Worm (Caenorhabditis elegans): Measurements from ENCODE around the gene acdh-2.

DNA sequence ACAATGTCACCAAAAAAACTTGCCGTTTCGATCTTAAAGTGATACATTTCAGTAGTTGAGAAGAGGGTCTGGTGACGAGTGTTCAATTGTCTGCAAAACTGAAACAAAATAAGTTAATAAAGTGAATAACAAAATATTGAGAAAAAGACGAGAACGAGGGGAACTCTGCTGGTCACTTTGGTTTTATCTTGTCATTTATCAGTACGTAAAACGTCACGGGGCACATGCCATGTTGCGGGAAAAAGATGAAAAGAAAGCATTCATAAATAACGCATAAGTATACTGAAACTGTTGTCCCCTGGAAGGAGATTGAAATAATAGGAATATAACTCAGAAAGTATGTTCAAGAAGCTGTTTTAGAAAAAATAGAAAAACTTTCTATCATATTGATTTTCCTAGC is 32.4 kb downstream of the acdh-2 start, which contains the start of gene sahd-1:
- TF ChIP-seq F13C5.2 (tag; optimal IDR thresholded peaks at IDR 0.05) (no peak), ama-1 (optimal IDR thresholded peaks at IDR 0.05) (no peak), B0310.2 (tag; optimal IDR thresholded peaks at IDR 0.05) (no peak), scrt-1 (GFP tag; IDR thresholded peaks at IDR 0.05) (no peak), ceh-13 (GFP tag; optimal IDR thresholded peaks at IDR 0.05) (no peak), hmg-4 (GFP tag; optimal IDR thresholded peaks at IDR 0.05) (no peak), flt-1 (GFP tag; IDR thresholded peaks at IDR 0.05) (no peak), tbx-11 (GFP tag; IDR thresholded peaks at IDR 0.05) (no peak), hnd-1 (tag; optimal IDR thresholded peaks at IDR 0.05) (no peak), tra-4 (tag; optimal IDR thresholded peaks at IDR 0.05) (no peak)
